Fruit fly (Drosophila melanogaster): ENCODE results near the gene CG12105.

The CG12105 gene

DNA sequence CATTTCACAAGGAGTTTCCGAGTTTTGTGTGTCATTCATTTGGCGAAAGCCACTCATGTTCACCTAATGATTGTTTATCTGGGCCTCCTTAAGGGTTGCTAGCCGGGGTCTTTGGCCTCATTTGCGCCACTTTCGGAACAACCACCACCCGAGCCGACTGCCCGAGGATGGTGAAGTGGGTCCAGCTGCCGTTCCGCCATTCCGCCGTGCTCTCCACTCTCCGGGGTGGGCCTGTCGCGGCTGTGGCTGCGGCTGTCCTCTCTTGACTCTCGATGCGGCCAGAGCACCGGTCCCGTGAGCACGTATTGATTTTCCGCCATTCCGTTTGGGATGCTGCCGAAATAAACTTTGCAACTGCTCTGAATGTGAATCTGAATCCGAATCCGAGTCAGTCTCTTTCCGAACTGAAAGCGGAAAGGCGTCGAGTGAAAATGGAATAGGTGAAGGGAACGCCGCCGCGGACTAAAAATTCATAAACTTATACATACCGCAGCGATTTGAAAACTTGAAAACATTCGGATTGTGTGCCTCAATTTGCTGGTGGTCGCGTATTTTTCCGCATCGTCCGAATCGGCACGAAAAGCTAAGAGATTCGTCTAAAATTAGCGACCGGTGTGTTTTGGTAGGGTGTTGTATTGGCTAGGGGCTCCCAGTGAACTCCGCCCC, 33.2 kb upstream of the CG12105 start, which contains the start of gene CG13920 (continued):
- TF ChIP-seq CG3407 (GFP tag; optimal IDR thresholded peaks at IDR 0.05) (no peak), CG5953 (GFP tag; IDR thresholded peaks at IDR 0.05) (no peak), CG32767 (GFP tag; IDR thresholded peaks at IDR 0.05) (0 out of 2 replicates have a peak, but pooled peaks have one; percentile 29), CG13287 (GFP tag; IDR thresholded peaks at IDR 0.05; ENCODE audit: partially characterized antibody) (peak; percentile 13; the same call in 1 of the 2 replicates), Jarid2 (GFP tag; optimal IDR thresholded peaks at IDR 0.05) (peak; percentile 34), H15 (GFP tag; IDR thresholded peaks at IDR 0.05) (no peak), crol (GFP tag; IDR thresholded peaks at IDR 0.05) (peak; percentile 78), CG14050 (GFP tag; IDR thresholded peaks at IDR 0.05) (no peak), tx (GFP tag; optimal IDR thresholded peaks at IDR 0.05) (no peak), Taf1 (GFP tag; IDR thresholded peaks at IDR 0.05) (no peak), CG11085 (GFP tag; IDR thresholded peaks at IDR 0.05) (no peak), CG11504 (tag; optimal IDR thresholded peaks at IDR 0.05) (no peak), CG17186 (GFP tag; optimal IDR thresholded peaks at IDR 0.05) (no peak), CG13624 (GFP tag; optimal IDR thresholded peaks at IDR 0.05) (no peak), mam (GFP tag; optimal IDR thresholded peaks at IDR 0.05) (no peak), CG12219 (GFP tag; optimal IDR thresholded peaks at IDR 0.05) (no peak), wek (GFP tag; optimal IDR thresholded peaks at IDR 0.05) (no peak), sug (tag; optimal IDR thresholded peaks at IDR 0.05) (peak; percentile 59), cad (GFP tag; optimal IDR thresholded peaks at IDR 0.05) (no peak), tgo (GFP tag; IDR thresholded peaks at IDR 0.05) (no peak), Atf-2 (GFP tag; optimal IDR thresholded peaks at IDR 0.05) (no peak), p53 (GFP tag; optimal IDR thresholded peaks at IDR 0.05) (no peak), Trl (optimal IDR thresholded peaks at IDR 0.05) (peak; percentile 59 to 62), Trl (GFP tag; optimal IDR thresholded peaks at IDR 0.05) (no peak), PHDP (tag; optimal IDR thresholded peaks at IDR 0.05) (no peak), CG12744 (GFP tag; optimal IDR thresholded peaks at IDR 0.05) (no peak), Fer2 (tag; optimal IDR thresholded peaks at IDR 0.05) (no peak), CG10979 (tag; optimal IDR thresholded peaks at IDR 0.05) (no peak), Xbp1 (GFP tag; optimal IDR thresholded peaks at IDR 0.05) (no peak), CG10565 (GFP tag; optimal IDR thresholded peaks at IDR 0.05) (no peak), pnt (GFP tag; optimal IDR thresholded peaks at IDR 0.05) (no peak), CG4854 (GFP tag; optimal IDR thresholded peaks at IDR 0.05) (no peak), NfI (GFP tag; optimal IDR thresholded peaks at IDR 0.05) (no peak), pfk (GFP tag; optimal IDR thresholded peaks at IDR 0.05) (peak; percentile 30), Ravus (GFP tag; IDR thresholded peaks at IDR 0.05) (no peak), Usf (GFP tag; optimal IDR thresholded peaks at IDR 0.05) (no peak), YL-1 (GFP tag; optimal IDR thresholded peaks at IDR 0.05) (no peak), CG17802 (tag; optimal IDR thresholded peaks at IDR 0.05) (no peak), CG2875 (GFP tag; optimal IDR thresholded peaks at IDR 0.05) (no peak), pzg (GFP tag; optimal IDR thresholded peaks at IDR 0.05) (peak; percentile 3), ci (GFP tag; IDR thresholded peaks at IDR 0.05) (no peak), Side (GFP tag; optimal IDR thresholded peaks at IDR 0.05) (no peak), nerfin-1 (tag; optimal IDR thresholded peaks at IDR 0.05) (peak; percentile 31), h (optimal IDR thresholded peaks at IDR 0.05) (no peak), onecut (GFP tag; IDR thresholded peaks at IDR 0.05) (peak; percentile 99), CG7357 (GFP tag; IDR thresholded peaks at IDR 0.05) (no peak), MBD-R2 (GFP tag; IDR thresholded peaks at IDR 0.05) (peak; percentile 42), slou (GFP tag; optimal IDR thresholded peaks at IDR 0.05) (no peak), NK7.1 (GFP tag; optimal IDR thresholded peaks at IDR 0.05) (no peak), CG8388 (GFP tag; optimal IDR thresholded peaks at IDR 0.05) (no peak), grau (tag; optimal IDR thresholded peaks at IDR 0.05) (no peak), sd (tag; optimal IDR thresholded peaks at IDR 0.05) (peak; percentile 49)
